Fruit fly (Drosophila melanogaster) whole organism, larva: ENCODE measurements around the gene Rbcn-3B.
A peak's percentile ranks its signal among the peaks of the same experiment; 100 is the strongest.

Experiments used
- noc ChIP-seq: fragments of 200-800 bp; sonication (Bioruptor generic); optimal IDR thresholded peaks from 3 replicates; lab custom pipeline; 2019; ENCODE audit warnings: missing biosample characterization, mild to moderate bottlenecking, missing genetic modification characterization, moderate library complexity

The Rbcn-3B gene

dm6 chrX:1908757-1909156, at the start of gene Rbcn-3B, which contains the start of gene Edem1:
Gene Rbcn-3B (plus strand): TSS chrX:1908920.
Gene Edem1 (minus strand): TSS chrX:1908827.
- no peak for TF ChIP-seq noc (tag; lab: Kevin White, UChicago)

dm6 chrX:1861620-1862184, 47.0 kb upstream of the Rbcn-3B start, which contains the start of gene deltaCOP:
Gene deltaCOP (minus strand): TSS chrX:1861790.
- TF ChIP-seq noc (tag; lab: Kevin White, UChicago), result peak; percentile 67

DNA sequence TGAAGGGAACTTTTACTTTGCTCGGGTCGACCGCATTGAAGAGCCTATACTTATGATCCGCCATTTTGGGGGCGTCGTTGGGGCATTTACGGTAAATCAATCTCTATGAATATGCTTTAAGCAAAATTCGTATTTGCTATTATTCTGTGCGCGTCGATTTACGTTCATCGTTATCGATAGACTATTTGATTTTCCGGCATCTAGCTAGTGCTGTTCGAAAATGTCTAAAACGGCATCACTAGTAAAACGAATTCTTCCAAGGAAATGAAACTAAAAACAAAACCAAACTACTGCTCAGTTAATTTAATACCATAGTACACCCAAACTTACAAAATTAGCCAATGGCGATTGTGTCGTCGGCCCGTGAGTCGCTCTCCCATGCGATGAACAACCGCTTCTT, 43.0 kb upstream of the Rbcn-3B start, which contains the start of the genes Gcna and MED18:
Gene Gcna (minus strand): TSS at position 163 of the 400 bp plus-strand sequence.
Gene MED18 (plus strand): TSS at position 237 of the 400 bp plus-strand sequence.
- no peak for TF ChIP-seq noc (tag; lab: Kevin White, UChicago)

DNA sequence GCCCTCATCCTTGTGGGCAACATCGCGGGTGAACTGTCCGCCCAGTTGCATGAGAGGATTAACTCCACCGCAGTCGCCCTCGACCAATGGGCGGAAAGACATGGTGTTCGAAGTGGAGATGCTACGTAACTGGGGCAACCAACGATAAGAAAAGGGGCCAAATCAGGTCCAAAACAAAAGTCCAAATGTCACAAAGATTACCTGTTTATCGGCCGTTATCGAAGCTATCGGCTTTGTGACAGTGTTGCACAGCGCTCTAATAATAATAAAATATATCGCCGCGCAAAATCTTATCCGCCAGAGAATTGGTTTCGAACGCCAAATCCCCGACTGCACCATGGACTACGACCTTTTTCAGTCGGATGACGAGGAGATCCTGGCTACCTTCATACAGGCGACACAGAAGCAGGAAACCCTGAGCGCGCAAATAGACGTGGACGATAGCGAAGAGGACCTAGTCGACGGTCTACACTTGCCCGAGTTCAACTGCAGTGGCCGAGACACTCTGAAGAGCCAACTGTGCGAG, 40.1 kb upstream of the Rbcn-3B start, which contains the start of the genes CG14803 and Pex5:
Gene CG14803 (plus strand): TSS at position 285 of the 526 bp plus-strand sequence.
Gene Pex5 (minus strand): TSS at position 476 of the 526 bp plus-strand sequence.
- TF ChIP-seq noc (tag; lab: Kevin White, UChicago), result peak; percentile 17

dm6 chrX:1873515-1874126, 35.1 kb upstream of the Rbcn-3B start, which contains the start of the genes Pgam5 and Vps26:
Gene Pgam5 (minus strand): TSS chrX:1873565.
Gene Vps26 (plus strand): TSS chrX:1873853.
- no peak for TF ChIP-seq noc (tag; lab: Kevin White, UChicago)

DNA sequence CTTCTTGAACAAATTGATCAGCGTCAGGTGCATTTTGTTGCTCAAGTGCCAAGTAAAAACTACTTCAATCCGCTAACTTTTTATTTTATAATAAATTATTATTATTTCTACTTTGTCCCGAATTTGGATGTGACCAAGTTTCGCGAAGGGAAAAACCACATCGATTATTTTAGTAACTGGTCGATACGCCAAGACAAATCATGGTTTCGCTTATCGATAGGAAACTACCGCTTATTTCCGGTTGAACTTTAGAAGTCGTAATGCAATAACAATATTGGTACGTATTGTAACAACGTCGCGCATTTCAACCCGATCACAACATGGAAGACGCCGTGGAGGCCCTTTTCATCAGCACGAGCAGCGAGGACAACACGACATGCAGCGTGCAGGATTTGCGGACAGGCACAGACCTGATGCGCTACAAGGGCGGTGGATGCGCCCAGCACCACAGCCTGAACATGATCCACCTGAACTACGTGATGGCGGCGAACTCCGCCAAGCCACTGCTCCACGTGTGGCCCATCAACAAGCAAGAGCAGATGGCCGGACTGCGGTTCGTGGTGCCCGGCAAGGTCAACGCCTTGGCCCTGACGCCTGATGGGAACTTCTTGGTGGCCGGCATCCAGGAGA, 31.5 kb upstream of the Rbcn-3B start, which contains the start of the genes CG14817 and CG14805:
Gene CG14817 (minus strand): TSS at position 164 of the 630 bp plus-strand sequence.
Gene CG14805 (plus strand): TSS at position 211 of the 630 bp plus-strand sequence.
- TF ChIP-seq noc (tag; lab: Kevin White, UChicago), result peak; percentile 51

dm6 chrX:1879606-1880110, 29.1 kb upstream of the Rbcn-3B start, which contains the start of gene CG14818:
Gene CG14818 (minus strand): TSS chrX:1879774.
- peak; percentile 72 for TF ChIP-seq noc (tag; lab: Kevin White, UChicago)

DNA sequence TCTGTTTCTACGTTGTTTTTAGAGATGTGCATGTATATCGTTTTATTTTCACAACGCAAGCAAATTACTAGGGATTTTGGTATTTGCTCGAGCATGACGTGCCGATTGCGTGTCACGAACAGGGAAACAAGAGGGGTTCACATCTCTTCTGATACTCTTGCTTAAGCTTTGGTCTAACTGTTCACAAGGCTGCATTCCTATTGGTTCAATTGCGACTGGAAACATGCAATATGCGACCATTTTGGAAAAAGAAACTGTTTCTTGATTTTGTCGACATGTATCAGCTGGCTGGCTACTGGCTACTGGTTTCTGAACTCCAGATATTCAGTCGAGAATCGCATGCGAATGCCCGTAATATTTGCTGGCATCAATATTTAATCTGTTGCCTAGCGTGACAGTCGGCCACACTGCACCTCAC, 28.6 kb upstream of the Rbcn-3B start, which contains the start of gene Coa8:
Gene Coa8 (plus strand): TSS at position 144 of the 418 bp plus-strand sequence.
- TF ChIP-seq noc (tag; lab: Kevin White, UChicago), result peak; percentile 47

- TF ChIP-seq noc (tag; lab: Kevin White, UChicago), result no peak
Measured at dm6 chrX:1880779-1881178, 27.9 kb upstream of the Rbcn-3B start.

DNA sequence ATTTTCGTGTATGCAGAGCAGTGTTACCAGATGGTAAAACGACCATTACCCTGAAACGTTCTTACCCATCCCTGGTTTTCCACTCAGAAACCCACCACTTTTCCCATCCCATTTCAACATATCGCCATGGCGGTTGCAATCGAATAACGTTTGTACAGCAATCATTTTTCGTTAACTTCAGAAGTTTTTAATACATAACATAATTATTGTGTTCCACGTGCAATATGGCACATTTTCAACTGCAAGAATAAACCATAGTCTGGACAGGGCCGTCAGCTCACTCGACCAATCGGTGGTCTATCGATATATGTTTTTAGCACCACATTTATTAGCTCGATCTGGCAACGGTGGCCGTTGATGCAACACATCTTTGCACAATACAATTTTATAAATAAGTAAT, 18.8 kb upstream of the Rbcn-3B start, which contains the start of the genes trr and mRpL16:
Gene trr (minus strand): TSS at position 25 of the 400 bp plus-strand sequence.
Gene mRpL16 (plus strand): TSS at position 331 of the 400 bp plus-strand sequence.
- no peak for TF ChIP-seq noc (tag; lab: Kevin White, UChicago)

DNA sequence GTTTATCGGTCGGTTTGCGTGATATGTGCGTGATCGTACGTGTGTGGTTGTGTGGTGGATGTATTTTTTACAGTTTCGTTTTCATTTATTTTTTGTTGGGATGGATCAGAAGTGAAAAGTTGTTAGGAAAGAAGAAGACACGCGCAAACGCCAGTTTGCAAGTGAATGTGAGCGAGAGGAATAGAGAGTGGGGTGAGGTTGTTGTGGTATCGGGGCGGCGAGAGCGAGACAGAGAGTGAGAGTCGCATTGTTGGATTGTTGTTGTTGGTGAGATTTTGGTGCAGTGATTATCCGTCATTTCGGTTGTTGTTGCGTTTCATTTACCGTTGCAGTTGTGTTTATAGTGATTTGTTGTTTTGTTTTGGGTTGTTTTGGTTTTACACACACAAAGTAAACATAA, 15.2 kb upstream of the Rbcn-3B start:
- TF ChIP-seq noc (tag; lab: Kevin White, UChicago), result no peak

- no peak for TF ChIP-seq noc (tag; lab: Kevin White, UChicago)
Measured at dm6 chrX:1897384-1897783, 11.3 kb upstream of the Rbcn-3B start.

- no peak for TF ChIP-seq noc (tag; lab: Kevin White, UChicago)
Measured at dm6 chrX:1899445-1900085, 9.2 kb upstream of the Rbcn-3B start.

DNA sequence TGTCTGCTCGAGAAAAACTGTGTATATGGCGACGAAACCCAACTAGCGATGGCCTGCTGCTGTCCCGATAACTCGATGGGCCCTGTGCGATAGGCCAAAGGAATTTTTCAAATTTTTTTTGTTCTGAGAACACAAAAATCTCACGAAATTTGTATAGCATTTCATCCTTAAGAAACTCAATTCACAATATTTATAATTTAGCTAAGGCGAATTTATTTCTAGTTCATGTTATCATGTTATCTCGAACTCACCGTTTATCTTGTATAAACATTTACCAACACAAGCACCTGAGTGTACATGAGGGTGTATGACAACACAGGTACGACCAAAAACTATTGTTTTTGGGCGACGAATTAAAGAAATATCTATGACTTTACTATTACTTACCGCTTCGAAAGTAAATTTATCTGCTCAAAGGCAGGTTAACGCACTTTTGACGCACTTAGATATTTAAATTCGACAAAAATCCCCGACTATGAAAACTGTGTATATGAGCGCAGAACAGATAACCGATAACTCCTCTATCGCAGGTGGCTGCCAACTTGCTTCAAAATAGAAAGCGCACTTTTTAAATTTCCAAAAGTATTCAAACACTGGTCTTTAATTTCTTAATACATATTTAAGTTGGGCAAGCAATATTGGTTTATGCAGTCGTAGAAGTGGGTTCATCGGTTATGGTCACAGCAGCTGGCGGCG, 8.4 kb upstream of the Rbcn-3B start, which contains the start of gene arm:
Gene arm (minus strand): TSS at position 524 of the 696 bp plus-strand sequence.
- TF ChIP-seq noc (tag; lab: Kevin White, UChicago), result peak; percentile 26
